Fruit fly (Drosophila melanogaster) whole organism, embryonic: ENCODE measurements around the gene CG5171.

Source experiments
- Abd-B ChIP-seq: fragments of 200-800 bp; sonication (Bioruptor generic); optimal IDR thresholded peaks from 2 replicates; lab custom pipeline; 2018; ENCODE audit warnings: missing biosample characterization, mild to moderate bottlenecking, missing genetic modification characterization, moderate library complexity
- B-H1 ChIP-seq: fragments of 200-800 bp; sonication (Bioruptor generic); IDR thresholded peaks from 3 replicates; pipeline ENCODE4 v1.3.6; 2022; ENCODE audit warnings: missing biosample characterization, missing genetic modification characterization
- CG1233 ChIP-seq: fragments of 200-800 bp; sonication (Bioruptor generic); optimal IDR thresholded peaks from 4 replicates; lab custom pipeline; 2018; ENCODE audit warnings: missing biosample characterization, mild to moderate bottlenecking, missing genetic modification characterization
- CG12391 ChIP-seq: fragments of 200-800 bp; sonication (Bioruptor generic); optimal IDR thresholded peaks from 3 replicates; lab custom pipeline; 2018; ENCODE audit warnings: missing biosample characterization, mild to moderate bottlenecking, missing genetic modification characterization, moderate library complexity
- CG12942 ChIP-seq: fragments of 200-800 bp; sonication (Bioruptor generic); optimal IDR thresholded peaks from 3 replicates; lab custom pipeline; 2016; ENCODE audit warnings: missing biosample characterization, missing genetic modification characterization
- CG14050 ChIP-seq: fragments of 200-800 bp; sonication (Bioruptor generic); IDR thresholded peaks from 3 replicates; pipeline ENCODE4 v1.3.6; 2022; ENCODE audit warnings: missing biosample characterization, missing genetic modification characterization
- CG15011 ChIP-seq: fragments of 200-800 bp; sonication (Bioruptor generic); optimal IDR thresholded peaks from 3 replicates; lab custom pipeline; 2018; ENCODE audit warnings: missing biosample characterization, mild to moderate bottlenecking, missing genetic modification characterization
- CG17359 ChIP-seq: fragments of 200-800 bp; sonication (Bioruptor generic); optimal IDR thresholded peaks from 3 replicates; lab custom pipeline; 2018; ENCODE audit warnings: missing biosample characterization, mild to moderate bottlenecking, missing genetic modification characterization, moderate library complexity
- CG17568 ChIP-seq: fragments of 200-800 bp; sonication (Bioruptor generic); optimal IDR thresholded peaks from 2 replicates; lab custom pipeline; 2018; ENCODE audit warnings: missing biosample characterization, mild to moderate bottlenecking, missing genetic modification characterization, moderate library complexity
- CG17612 ChIP-seq: fragments of 200-800 bp; sonication (Bioruptor generic); IDR thresholded peaks from 2 replicates; pipeline ENCODE4 v1.3.6; 2022; ENCODE audit warnings: missing biosample characterization, missing genetic modification characterization
- CG18011 ChIP-seq: fragments of 200-800 bp; sonication (Bioruptor generic); optimal IDR thresholded peaks from 2 replicates; lab custom pipeline; 2017; ENCODE audit warnings: missing biosample characterization, missing genetic modification characterization, mild to moderate bottlenecking, moderate library complexity, missing genotype
- CG18476 ChIP-seq: fragments of 200-800 bp; sonication (Bioruptor generic); optimal IDR thresholded peaks from 2 replicates; lab custom pipeline; 2016; ENCODE audit warnings: missing biosample characterization, mild to moderate bottlenecking, missing genetic modification characterization
- CG18599 ChIP-seq: fragments of 200-800 bp; sonication (Bioruptor generic); optimal IDR thresholded peaks from 3 replicates; lab custom pipeline; 2017; ENCODE audit warnings: missing biosample characterization, missing genetic modification characterization, mild to moderate bottlenecking, moderate library complexity, missing genetic modification reagents
- CG2120 ChIP-seq: fragments of 200-800 bp; sonication (Bioruptor generic); optimal IDR thresholded peaks from 3 replicates; lab custom pipeline; 2016; ENCODE audit warnings: missing biosample characterization, missing genetic modification characterization
- CG2712 ChIP-seq: fragments of 200-800 bp; optimal IDR thresholded peaks from 3 replicates; lab custom pipeline; 2019; ENCODE audit warnings: missing biosample characterization, mild to moderate bottlenecking, missing genetic modification characterization, moderate library complexity
- CG31365 ChIP-seq: fragments of 200-800 bp; sonication (Bioruptor generic); optimal IDR thresholded peaks from 2 replicates; lab custom pipeline; 2018; ENCODE audit warnings: missing biosample characterization, mild to moderate bottlenecking, missing genetic modification characterization
- CG31441 ChIP-seq: fragments of 200-800 bp; sonication (Bioruptor generic); IDR thresholded peaks from 2 replicates; pipeline ENCODE4 v1.3.6; 2022; ENCODE audit warnings: missing biosample characterization, missing genetic modification characterization
- CG4404 ChIP-seq: fragments of 200-800 bp; sonication (Bioruptor generic); IDR thresholded peaks from 2 replicates; pipeline ENCODE4 v1.3.6; 2022; ENCODE audit warnings: missing biosample characterization, missing genetic modification characterization
- CG4854 ChIP-seq: fragments of 200-800 bp; sonication (Bioruptor generic); optimal IDR thresholded peaks from 2 replicates; lab custom pipeline; 2016; ENCODE audit warnings: missing biosample characterization, missing genetic modification characterization, inconsistent platforms
- CG5245 ChIP-seq: fragments of 200-800 bp; sonication (Bioruptor generic); optimal IDR thresholded peaks from 3 replicates; lab custom pipeline; 2016; ENCODE audit warnings: missing biosample characterization, missing genetic modification characterization
- CG5953 ChIP-seq: fragments of 200-800 bp; sonication (Bioruptor generic); IDR thresholded peaks from 2 replicates; pipeline ENCODE4 v1.3.6; 2022; ENCODE audit warnings: missing biosample characterization, missing genetic modification characterization
- CG6791 ChIP-seq: fragments of 200-800 bp; sonication (Bioruptor generic); IDR thresholded peaks from 3 replicates; pipeline ENCODE4 v1.3.6; 2022; ENCODE audit warnings: missing biosample characterization, missing genetic modification characterization; ENCODE audit not compliant: partially characterized antibody
- CG7928 ChIP-seq: fragments of 200-800 bp; sonication (Bioruptor generic); optimal IDR thresholded peaks from 2 replicates; lab custom pipeline; 2017; ENCODE audit warnings: missing biosample characterization, mild to moderate bottlenecking, missing genetic modification characterization
- CkIIα-i1 ChIP-seq: fragments of 200-800 bp; sonication (Bioruptor generic); IDR thresholded peaks from 2 replicates; pipeline ENCODE4 v1.3.6; 2022; ENCODE audit warnings: missing biosample characterization, missing genetic modification characterization
- D19A ChIP-seq: fragments of 200-800 bp; optimal IDR thresholded peaks from 3 replicates; lab custom pipeline; 2019; ENCODE audit warnings: missing biosample characterization, mild to moderate bottlenecking, missing genetic modification characterization, moderate library complexity
- Dip2 ChIP-seq: fragments of 200-800 bp; sonication (Bioruptor generic); IDR thresholded peaks from 2 replicates; pipeline ENCODE4 v1.3.6; 2022; ENCODE audit warnings: missing biosample characterization, missing genetic modification characterization
- E2f2 ChIP-seq: fragments of 200-800 bp; sonication (Bioruptor generic); IDR thresholded peaks from 2 replicates; pipeline ENCODE4 v1.3.6; 2022; ENCODE audit warnings: missing biosample characterization, missing genetic modification characterization
- Fer1 ChIP-seq: fragments of 200-800 bp; sonication (Bioruptor generic); optimal IDR thresholded peaks from 2 replicates; lab custom pipeline; 2017; ENCODE audit warnings: missing biosample characterization, mild to moderate bottlenecking, missing genetic modification characterization
- Hr51 ChIP-seq, 2 experiments: fragments of 200-800 bp; sonication (Bioruptor generic); optimal IDR thresholded peaks; 2 replicates in 1 of 2; 3 replicates in 1 of 2; lab custom pipeline; 2016 to 2018; ENCODE audit warnings: missing biosample characterization in 2 of 2, missing genetic modification characterization in 2 of 2, mild to moderate bottlenecking in 1 of 2, moderate library complexity in 1 of 2
- Jarid2 ChIP-seq: fragments of 200-800 bp; sonication (Bioruptor generic); optimal IDR thresholded peaks from 3 replicates; lab custom pipeline; 2017; ENCODE audit warnings: mild to moderate bottlenecking, missing biosample characterization, missing genetic modification reagents, missing genetic modification characterization
- MESR4 ChIP-seq: fragments of 200-800 bp; sonication (Bioruptor generic); optimal IDR thresholded peaks from 2 replicates; lab custom pipeline; 2018; ENCODE audit warnings: missing biosample characterization, mild to moderate bottlenecking, missing genetic modification characterization, moderate library complexity
- Nf-YA ChIP-seq: fragments of 200-800 bp; sonication (Bioruptor generic); IDR thresholded peaks from 2 replicates; pipeline ENCODE4 v1.3.6; 2022; ENCODE audit warnings: missing biosample characterization, missing genetic modification characterization
- Nf-YC ChIP-seq: fragments of 200-800 bp; optimal IDR thresholded peaks from 3 replicates; lab custom pipeline; 2019; ENCODE audit warnings: missing biosample characterization, mild to moderate bottlenecking, missing genetic modification characterization, moderate library complexity
- Oaz ChIP-seq: fragments of 200-800 bp; sonication (Bioruptor generic); IDR thresholded peaks from 2 replicates; pipeline ENCODE4 v1.3.6; 2022; ENCODE audit warnings: missing biosample characterization, missing genetic modification characterization
- Poxn ChIP-seq: fragments of 200-800 bp; sonication (Bioruptor generic); IDR thresholded peaks from 2 replicates; pipeline ENCODE4 v1.3.6; 2022; ENCODE audit warnings: missing biosample characterization, missing genetic modification characterization
- Scr ChIP-seq: fragments of 200-800 bp; sonication (Bioruptor generic); IDR thresholded peaks from 2 replicates; pipeline ENCODE4 v1.3.6; 2022; ENCODE audit warnings: missing biosample characterization, missing genetic modification characterization; ENCODE audit not compliant: partially characterized antibody
- Sry-δ ChIP-seq: fragments of 200-800 bp; sonication (Bioruptor generic); optimal IDR thresholded peaks from 2 replicates; lab custom pipeline; 2016; ENCODE audit warnings: missing biosample characterization, missing genetic modification characterization
- amos ChIP-seq: fragments of 200-800 bp; sonication (Bioruptor generic); IDR thresholded peaks from 2 replicates; pipeline ENCODE4 v1.3.6; 2022; ENCODE audit warnings: missing biosample characterization, missing genetic modification characterization; ENCODE audit not compliant: partially characterized antibody
- br ChIP-seq: fragments of >200 bp; optimal IDR thresholded peaks from 2 replicates; lab custom pipeline; 2017
- dmrt99B ChIP-seq: fragments of 200-800 bp; sonication (Bioruptor generic); optimal IDR thresholded peaks from 2 replicates; lab custom pipeline; 2018; ENCODE audit warnings: missing biosample characterization, mild to moderate bottlenecking, missing genetic modification characterization, moderate library complexity
- fru ChIP-seq: fragments of >200 bp; optimal IDR thresholded peaks from 2 replicates; lab custom pipeline; 2017
- fu2 ChIP-seq: fragments of 200-800 bp; sonication (Bioruptor generic); optimal IDR thresholded peaks from 2 replicates; lab custom pipeline; 2016; ENCODE audit warnings: missing biosample characterization, missing genetic modification characterization
- gcm ChIP-seq: fragments of 200-800 bp; sonication (Bioruptor generic); optimal IDR thresholded peaks from 2 replicates; lab custom pipeline; 2019; ENCODE audit warnings: missing biosample characterization, mild to moderate bottlenecking, missing genetic modification characterization, moderate library complexity
- gro ChIP-seq: fragments of 200-800 bp; sonication (Bioruptor generic); optimal IDR thresholded peaks from 2 replicates; lab custom pipeline; 2016; ENCODE audit warnings: missing biosample characterization, missing genetic modification characterization
- gsb-n ChIP-seq: fragments of 200-800 bp; sonication (Bioruptor generic); optimal IDR thresholded peaks from 3 replicates; lab custom pipeline; 2018; ENCODE audit warnings: missing biosample characterization, mild to moderate bottlenecking, missing genetic modification characterization
- hth ChIP-seq: fragments of >200 bp; optimal IDR thresholded peaks from 2 replicates; lab custom pipeline; 2017; ENCODE audit warnings: inconsistent platforms
- sd ChIP-seq: fragments of 200-800 bp; sonication (Bioruptor generic); optimal IDR thresholded peaks from 3 replicates; lab custom pipeline; 2018; ENCODE audit warnings: missing biosample characterization, mild to moderate bottlenecking, missing genetic modification characterization, moderate library complexity
- sens ChIP-seq: fragments of 200-800 bp; sonication (Bioruptor generic); peaks from one replicate; lab custom pipeline; 2016; ENCODE audit warnings: missing biosample characterization, missing genetic modification characterization
- sr ChIP-seq: fragments of 200-800 bp; sonication (Bioruptor generic); IDR thresholded peaks from 3 replicates; pipeline ENCODE4 v1.3.6; 2022; ENCODE audit warnings: missing biosample characterization, missing genetic modification characterization
- stc ChIP-seq: fragments of 200-800 bp; sonication (Bioruptor generic); IDR thresholded peaks from 2 replicates; pipeline ENCODE4 v1.3.6; 2022; ENCODE audit warnings: missing biosample characterization, missing genetic modification characterization
- stwl ChIP-seq: fragments of 200-800 bp; sonication (Bioruptor generic); optimal IDR thresholded peaks from 3 replicates; lab custom pipeline; 2018; ENCODE audit warnings: missing biosample characterization, mild to moderate bottlenecking, missing genetic modification characterization, moderate library complexity
- tup ChIP-seq: fragments of 200-800 bp; sonication (Bioruptor generic); optimal IDR thresholded peaks from 2 replicates; lab custom pipeline; 2016; ENCODE audit warnings: missing biosample characterization, mild to moderate bottlenecking, missing genetic modification characterization, moderate library complexity

Gene CG5171

DNA sequence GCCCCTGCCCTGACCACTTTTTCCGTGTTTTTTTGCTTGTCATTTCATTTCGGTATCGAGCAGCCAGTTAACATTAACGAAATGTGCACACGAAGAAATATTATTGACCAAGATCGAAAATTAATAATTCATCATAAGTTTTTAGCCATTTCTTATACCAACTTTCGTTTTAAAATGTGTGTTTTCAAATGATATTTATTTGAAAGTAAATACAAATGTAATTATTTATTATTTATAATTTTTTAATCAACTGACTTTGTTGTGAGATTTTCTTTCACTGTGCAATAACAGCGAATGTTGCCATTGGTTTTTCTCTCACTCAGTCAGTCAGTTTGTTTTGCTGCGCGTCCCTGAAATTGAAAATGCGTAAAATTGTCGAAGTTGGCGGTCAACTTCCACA is 5.3 kb upstream of the CG5171 start (continued):
- TF ChIP-seq Scr = no peak
- no peak for TF ChIP-seq fru (lab: Kevin White, UChicago)
- TF ChIP-seq CG31365 (tag; lab: Kevin White, UChicago) = no peak
- TF ChIP-seq CG1233 (GFP tag; lab: Kevin White, UChicago) = no peak
- 0 out of 2 replicates have a peak, but pooled peaks have one; percentile 33 for TF ChIP-seq stc (GFP tag; lab: Robert Waterston, UW)
- no peak for TF ChIP-seq hth (lab: Kevin White, UChicago)
- TF ChIP-seq E2f2 (GFP tag; lab: Robert Waterston, UW) = peak; percentile 33; the same call in 1 of the 2 replicates
- TF ChIP-seq CG2120 (GFP tag; lab: Kevin White, UChicago) = peak; percentile 27
- no peak for TF ChIP-seq fu2 (GFP tag; lab: Kevin White, UChicago)
- TF ChIP-seq stwl (tag; lab: Kevin White, UChicago) = no peak
- TF ChIP-seq Nf-YA (GFP tag; lab: Robert Waterston, UW) = 0 out of 2 replicates have a peak, but pooled peaks have one; percentile 35
- TF ChIP-seq CG17359 (tag; lab: Kevin White, UChicago) = peak; percentile 68
- peak; percentile 31; the same call in 1 of the 3 replicates for TF ChIP-seq CG14050 (GFP tag; lab: Robert Waterston, UW)
- no peak for TF ChIP-seq Sry-δ (GFP tag; lab: Kevin White, UChicago)
- TF ChIP-seq CG12942 = no peak
- no peak for TF ChIP-seq sd (tag; lab: Kevin White, UChicago)
- TF ChIP-seq CG12391 = peak; percentile 75
- TF ChIP-seq Abd-B (GFP tag; lab: Kevin White, UChicago) = peak; percentile 44
- no peak for TF ChIP-seq CG4404 (GFP tag; lab: Robert Waterston, UW)
- no peak for TF ChIP-seq Jarid2 (GFP tag; lab: Kevin White, UChicago)
- TF ChIP-seq CG18011 (GFP tag; lab: Kevin White, UChicago) = no peak
- TF ChIP-seq B-H1 (GFP tag; lab: Robert Waterston, UW) = no peak; the same call in 2 of the 3 replicates
- peak; percentile 65 for TF ChIP-seq gsb-n (tag; lab: Kevin White, UChicago)
- TF ChIP-seq Fer1 = peak; percentile 69
- TF ChIP-seq CG17612 (GFP tag; lab: Robert Waterston, UW) = no peak
- TF ChIP-seq CG2712 (tag; lab: Kevin White, UChicago) = peak; percentile 70
- peak; percentile 33 for TF ChIP-seq sens (GFP tag; lab: Kevin White, UChicago)
- TF ChIP-seq Nf-YC (tag; lab: Kevin White, UChicago) = peak; percentile 35
- no peak for TF ChIP-seq CG17568 (GFP tag; lab: Kevin White, UChicago)
- TF ChIP-seq CG5953 (GFP tag; lab: Robert Waterston, UW) = no peak
- no peak for TF ChIP-seq CG7928
- TF ChIP-seq CG6791 (GFP tag; lab: Robert Waterston, UW) = no peak
- TF ChIP-seq amos (GFP tag; lab: Robert Waterston, UW) = no peak
- TF ChIP-seq D19A (tag; lab: Kevin White, UChicago) = peak; percentile 52
- peak; percentile 77 for TF ChIP-seq CG31441
- no peak for TF ChIP-seq tup (GFP tag; lab: Kevin White, UChicago)
- no peak for TF ChIP-seq Oaz (GFP tag; lab: Robert Waterston, UW)
- TF ChIP-seq CG4854 (GFP tag; lab: Kevin White, UChicago) = no peak
- TF ChIP-seq gcm (GFP tag; lab: Kevin White, UChicago) = peak; percentile 54
- peak in 1 of 2 experiments; percentile 90 for TF ChIP-seq Hr51 (GFP tag; optimal IDR thresholded peaks at IDR 0.05; lab: Kevin White, UChicago)
- no peak for TF ChIP-seq CkIIα-i1 (GFP tag; lab: Robert Waterston, UW)
- TF ChIP-seq gro = no peak
- TF ChIP-seq Poxn (GFP tag; lab: Robert Waterston, UW) = no peak; the same call in 1 of the 2 replicates
- no peak for TF ChIP-seq sr (GFP tag; lab: Robert Waterston, UW)
- no peak for TF ChIP-seq Dip2 (GFP tag; lab: Robert Waterston, UW)
- no peak for TF ChIP-seq br (lab: Kevin White, UChicago)
- TF ChIP-seq CG18476 (GFP tag; lab: Kevin White, UChicago) = peak; percentile 14
- no peak for TF ChIP-seq MESR4
- no peak for TF ChIP-seq CG15011 (GFP tag; lab: Kevin White, UChicago)
- peak; percentile 82 for TF ChIP-seq dmrt99B (tag; lab: Kevin White, UChicago)
- TF ChIP-seq CG5245 (GFP tag; lab: Kevin White, UChicago) = peak; percentile 4
- TF ChIP-seq CG18599 (GFP tag; lab: Kevin White, UChicago) = peak; percentile 63
